Fruit fly (Drosophila melanogaster): ENCODE data around the gene CG33003.

CG33003 gene

DNA sequence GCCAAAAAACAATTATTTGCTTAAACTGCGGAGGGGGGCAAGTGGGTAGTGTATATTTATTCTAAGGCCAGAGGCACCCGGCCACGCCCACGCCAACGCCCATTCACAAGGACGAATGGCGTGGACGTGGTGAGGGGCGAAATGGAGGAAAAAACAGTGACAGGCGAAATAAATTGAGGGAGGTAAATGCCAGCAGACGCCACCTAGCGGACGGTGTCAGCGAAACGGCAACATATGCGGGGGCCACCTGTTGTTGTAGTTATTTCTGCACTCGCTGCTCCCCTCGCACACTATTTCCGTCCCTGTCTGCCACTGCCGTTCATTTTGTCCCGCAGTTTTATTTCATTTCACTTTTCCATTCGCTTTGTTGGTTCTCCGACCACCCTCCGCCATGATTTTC is 17.2 kb downstream of the CG33003 start (continued):
- TF ChIP-seq stwl (tag; optimal IDR thresholded peaks at IDR 0.05) (no peak), CG7839 (tag; optimal IDR thresholded peaks at IDR 0.05) (no peak), ssp (GFP tag; IDR thresholded peaks at IDR 0.05) (0 out of 2 replicates have a peak, but pooled peaks have one; percentile 22), CG18619 (GFP tag; optimal IDR thresholded peaks at IDR 0.05) (no peak), onecut (GFP tag; IDR thresholded peaks at IDR 0.05) (peak; percentile 33; the same call in 1 of the 2 replicates), CG3726 (GFP tag; IDR thresholded peaks at IDR 0.05) (no peak), CG12219 (GFP tag; optimal IDR thresholded peaks at IDR 0.05) (no peak), Ets65A (GFP tag) (peak; percentile 78), gcm2 (GFP tag; optimal IDR thresholded peaks at IDR 0.05) (no peak), chinmo (GFP tag; IDR thresholded peaks at IDR 0.05; ENCODE audit: partially characterized antibody) (0 out of 4 replicates have a peak, but pooled peaks have one; percentile 49), CG9727 (GFP tag; optimal IDR thresholded peaks at IDR 0.05) (no peak), ATbp (GFP tag; optimal IDR thresholded peaks at IDR 0.05) (no peak), CG8359 (GFP tag; optimal IDR thresholded peaks at IDR 0.05; ENCODE audit: borderline replicate concordance) (no peak), da (GFP tag; optimal IDR thresholded peaks at IDR 0.05) (no peak), stc (GFP tag; IDR thresholded peaks at IDR 0.05) (peak; percentile 53), CG10462 (GFP tag; optimal IDR thresholded peaks at IDR 0.05) (no peak), Nf-YB (GFP tag; optimal IDR thresholded peaks at IDR 0.05) (no peak), Ravus (GFP tag; IDR thresholded peaks at IDR 0.05) (no peak), CG11723 (GFP tag; optimal IDR thresholded peaks at IDR 0.05) (no peak), CG8388 (GFP tag; optimal IDR thresholded peaks at IDR 0.05) (no peak), pita (GFP tag; optimal IDR thresholded peaks at IDR 0.05) (no peak), aop (GFP tag; IDR thresholded peaks at IDR 0.05) (no peak), kay (GFP tag; optimal IDR thresholded peaks at IDR 0.05) (no peak), Dfd (GFP tag; optimal IDR thresholded peaks at IDR 0.05) (no peak), CG2116 (GFP tag; optimal IDR thresholded peaks at IDR 0.05) (no peak), CG1233 (GFP tag; optimal IDR thresholded peaks at IDR 0.05) (no peak), en (GFP tag; optimal IDR thresholded peaks at IDR 0.05) (no peak), CG4360 (GFP tag; IDR thresholded peaks at IDR 0.05) (no peak), sd (tag; optimal IDR thresholded peaks at IDR 0.05) (no peak), CG6813 (GFP tag; optimal IDR thresholded peaks at IDR 0.05) (no peak), slbo (GFP tag; IDR thresholded peaks at IDR 0.05) (peak; percentile 27; the same call in 1 of the 2 replicates), psq (GFP tag; optimal IDR thresholded peaks at IDR 0.05) (no peak), CG17802 (tag; optimal IDR thresholded peaks at IDR 0.05) (no peak), Lpt (GFP tag; optimal IDR thresholded peaks at IDR 0.05) (no peak), unpg (GFP tag; optimal IDR thresholded peaks at IDR 0.05) (no peak), Bgb (GFP tag; IDR thresholded peaks at IDR 0.05; ENCODE audit: partially characterized antibody) (no peak), ind (GFP tag; optimal IDR thresholded peaks at IDR 0.05) (peak; percentile 32), row (GFP tag; IDR thresholded peaks at IDR 0.05) (no peak), MESR4 (GFP tag; optimal IDR thresholded peaks at IDR 0.05) (no peak), CG6175 (GFP tag; IDR thresholded peaks at IDR 0.05) (no peak), CG17186 (GFP tag; optimal IDR thresholded peaks at IDR 0.05) (no peak), knrl (GFP tag; IDR thresholded peaks at IDR 0.05; ENCODE audit: partially characterized antibody) (no peak), Mad (GFP tag; optimal IDR thresholded peaks at IDR 0.05) (no peak), CG10543 (GFP tag; optimal IDR thresholded peaks at IDR 0.05) (no peak), disco-r (GFP tag; optimal IDR thresholded peaks at IDR 0.05) (no peak), kni (GFP tag; optimal IDR thresholded peaks at IDR 0.05) (no peak), salm (tag; optimal IDR thresholded peaks at IDR 0.05) (no peak), HmgD (GFP tag; optimal IDR thresholded peaks at IDR 0.05) (no peak), CG11504 (tag; optimal IDR thresholded peaks at IDR 0.05) (no peak), Lim3 (GFP tag; IDR thresholded peaks at IDR 0.05) (0 out of 2 replicates have a peak, but pooled peaks have one; percentile 17), ken (GFP tag; IDR thresholded peaks at IDR 0.05) (no peak)
